Fruit fly (Drosophila melanogaster) whole organism, prepupa: ENCODE data around the gene hng2.
A peak's percentile ranks its signal among the peaks of the same experiment; 100 is the strongest.

ENCODE experiments used
- Blimp-1 ChIP-seq: fragments of 200-800 bp; sonication (Bioruptor generic); optimal IDR thresholded peaks from 3 replicates; lab custom pipeline; 2017; ENCODE audit warnings: missing biosample characterization, missing genetic modification characterization, mild to moderate bottlenecking, moderate library complexity, missing genetic modification reagents
- CG10631 ChIP-seq: fragments of 200-800 bp; sonication (Bioruptor generic); optimal IDR thresholded peaks from 2 replicates; lab custom pipeline; 2016; ENCODE audit warnings: missing biosample characterization, missing genetic modification characterization
- CG10669 ChIP-seq: fragments of 200-800 bp; sonication (Bioruptor generic); optimal IDR thresholded peaks from 3 replicates; lab custom pipeline; 2018; ENCODE audit warnings: missing biosample characterization, mild to moderate bottlenecking, missing genetic modification characterization, moderate library complexity
- CG11902 ChIP-seq: fragments of 200-800 bp; sonication (Bioruptor generic); optimal IDR thresholded peaks from 3 replicates; lab custom pipeline; 2016; ENCODE audit warnings: missing biosample characterization, missing genetic modification characterization
- CG15336 ChIP-seq: fragments of 200-800 bp; sonication (Bioruptor generic); IDR thresholded peaks from 2 replicates; pipeline ENCODE4 v1.3.6; 2022; ENCODE audit warnings: missing biosample characterization, missing genetic modification characterization
- CG1621 ChIP-seq: fragments of 200-800 bp; sonication (Bioruptor generic); optimal IDR thresholded peaks from 3 replicates; lab custom pipeline; 2018; ENCODE audit warnings: missing biosample characterization, mild to moderate bottlenecking, missing genetic modification characterization
- CG3032 ChIP-seq: fragments of 200-800 bp; optimal IDR thresholded peaks from 2 replicates; lab custom pipeline; 2019; ENCODE audit warnings: missing biosample characterization, mild to moderate bottlenecking, missing genetic modification characterization, moderate library complexity
- CG31627 ChIP-seq: fragments of 200-800 bp; sonication (Bioruptor generic); optimal IDR thresholded peaks from 3 replicates; lab custom pipeline; 2016; ENCODE audit warnings: missing biosample characterization, missing genetic modification characterization
- CG32006 ChIP-seq: fragments of 200-800 bp; sonication (Bioruptor generic); optimal IDR thresholded peaks from 3 replicates; lab custom pipeline; 2017; ENCODE audit warnings: missing biosample characterization, mild to moderate bottlenecking, missing genetic modification characterization
- CG3919 ChIP-seq: fragments of 200-800 bp; sonication (Bioruptor generic); optimal IDR thresholded peaks from 3 replicates; lab custom pipeline; 2016; ENCODE audit warnings: missing biosample characterization, missing genetic modification characterization
- CG6276 ChIP-seq: fragments of 200-800 bp; sonication (Bioruptor generic); optimal IDR thresholded peaks from 2 replicates; lab custom pipeline; 2017; ENCODE audit warnings: missing biosample characterization, mild to moderate bottlenecking, missing genetic modification characterization
- CG6792 ChIP-seq: fragments of 200-800 bp; sonication (Bioruptor generic); optimal IDR thresholded peaks from 3 replicates; lab custom pipeline; 2016; ENCODE audit warnings: missing biosample characterization, missing genetic modification characterization
- CG6808 ChIP-seq: fragments of 200-800 bp; sonication (Bioruptor generic); optimal IDR thresholded peaks from 3 replicates; lab custom pipeline; 2017; ENCODE audit warnings: missing biosample characterization, missing genetic modification characterization, mild to moderate bottlenecking, moderate library complexity, missing genetic modification reagents
- CG6854 ChIP-seq: fragments of 200-800 bp; sonication (Bioruptor generic); optimal IDR thresholded peaks from 2 replicates; lab custom pipeline; 2017; ENCODE audit warnings: missing biosample characterization, mild to moderate bottlenecking, missing genetic modification characterization
- CG8119 ChIP-seq: fragments of 200-800 bp; sonication (Bioruptor generic); IDR thresholded peaks from 3 replicates; pipeline ENCODE4 v1.3.6; 2022; ENCODE audit warnings: missing biosample characterization, missing genetic modification characterization
- CG8632 ChIP-seq: fragments of 200-800 bp; sonication (Bioruptor generic); optimal IDR thresholded peaks from 3 replicates; lab custom pipeline; 2016; ENCODE audit warnings: missing biosample characterization, missing genetic modification characterization
- Eip75B ChIP-seq: fragments of 200-800 bp; sonication (Bioruptor generic); optimal IDR thresholded peaks from 3 replicates; lab custom pipeline; 2016; ENCODE audit warnings: missing biosample characterization, missing genetic modification characterization
- Eip78C ChIP-seq: fragments of 200-800 bp; sonication (Bioruptor generic); peaks from one replicate; lab custom pipeline; 2016; ENCODE audit warnings: missing biosample characterization, missing genetic modification characterization
- Eip93F ChIP-seq: fragments of 200-800 bp; sonication (Bioruptor generic); optimal IDR thresholded peaks from 2 replicates; lab custom pipeline; 2016; ENCODE audit warnings: missing biosample characterization, mild to moderate bottlenecking, missing genetic modification characterization
- Gug ChIP-seq: fragments of 200-800 bp; sonication (Bioruptor generic); IDR thresholded peaks from 2 replicates; pipeline ENCODE4 v1.3.6; 2022; ENCODE audit warnings: missing biosample characterization, missing genetic modification characterization
- Hr4 ChIP-seq: fragments of 200-800 bp; sonication (Bioruptor generic); optimal IDR thresholded peaks from 3 replicates; lab custom pipeline; 2016; ENCODE audit warnings: missing biosample characterization, missing genetic modification characterization
- Met ChIP-seq: fragments of 200-800 bp; sonication (Bioruptor generic); optimal IDR thresholded peaks from 3 replicates; lab custom pipeline; 2016; ENCODE audit warnings: missing biosample characterization, missing genetic modification characterization
- achi ChIP-seq: fragments of 200-800 bp; sonication (Bioruptor generic); optimal IDR thresholded peaks from 3 replicates; lab custom pipeline; 2016; ENCODE audit warnings: missing biosample characterization, missing genetic modification characterization
- dac ChIP-seq: fragments of 200-800 bp; sonication (Bioruptor generic); optimal IDR thresholded peaks from 2 replicates; lab custom pipeline; 2017; ENCODE audit warnings: missing biosample characterization, mild to moderate bottlenecking, missing genetic modification characterization
- dsx ChIP-seq: fragments of 200-800 bp; optimal IDR thresholded peaks from 3 replicates; lab custom pipeline; 2019; ENCODE audit warnings: missing biosample characterization, mild to moderate bottlenecking, missing genetic modification characterization, moderate library complexity; ENCODE audit not compliant: poor library complexity, severe bottlenecking
- eg ChIP-seq: fragments of 200-800 bp; sonication (Bioruptor generic); IDR thresholded peaks from 3 replicates; pipeline ENCODE4 v1.3.6; 2022; ENCODE audit warnings: missing biosample characterization, missing genetic modification characterization
- fd59A ChIP-seq: fragments of 200-800 bp; sonication (Bioruptor generic); optimal IDR thresholded peaks from 2 replicates; lab custom pipeline; 2017; ENCODE audit warnings: missing biosample characterization, mild to moderate bottlenecking, missing genetic modification characterization, missing genetic modification reagents
- fkh ChIP-seq: fragments of 200-800 bp; sonication (Bioruptor generic); optimal IDR thresholded peaks from 3 replicates; lab custom pipeline; 2017; ENCODE audit warnings: missing biosample characterization, mild to moderate bottlenecking, missing genetic modification characterization, moderate library complexity
- pdm3 ChIP-seq: fragments of 200-800 bp; sonication (Bioruptor generic); optimal IDR thresholded peaks from 3 replicates; lab custom pipeline; 2016; ENCODE audit warnings: missing biosample characterization, missing genetic modification characterization
- spab ChIP-seq: fragments of 200-800 bp; sonication (Bioruptor generic); optimal IDR thresholded peaks from 2 replicates; lab custom pipeline; 2017; ENCODE audit warnings: missing biosample characterization, mild to moderate bottlenecking, missing genetic modification characterization, missing genetic modification reagents
- svp ChIP-seq: fragments of 200-800 bp; sonication (Bioruptor generic); peaks from one replicate; lab custom pipeline; 2016; ENCODE audit warnings: missing biosample characterization, missing genetic modification characterization

hng2 gene

DNA sequence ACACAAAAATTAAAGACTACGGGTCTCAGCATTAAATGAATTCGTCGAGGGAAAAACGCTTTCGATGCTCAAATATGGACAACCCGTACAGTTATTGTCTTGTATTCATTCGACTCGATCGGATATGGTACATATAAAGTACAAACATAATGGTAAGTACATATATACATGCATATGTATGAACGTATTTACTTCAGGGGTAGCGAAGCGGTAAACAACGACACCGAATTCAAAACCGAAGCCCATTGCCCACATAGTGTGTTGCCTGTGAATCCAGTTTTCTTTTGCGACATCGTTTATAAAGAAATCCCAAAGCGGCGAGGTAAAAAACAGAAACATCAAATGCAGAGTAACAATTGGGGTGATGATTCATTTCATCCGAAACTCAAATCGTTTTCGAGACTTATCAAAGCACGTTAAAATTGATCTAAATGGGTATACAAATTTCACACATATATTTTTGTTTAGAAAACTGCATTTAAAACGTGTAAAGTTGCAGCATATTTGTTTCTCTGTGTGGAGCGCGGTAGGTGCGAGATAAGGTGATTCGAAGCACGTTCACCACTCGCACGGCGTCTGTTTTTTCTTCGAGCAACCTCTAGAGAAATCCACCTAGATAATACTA lies 6.3 kb downstream of the hng2 start (continued):
- TF ChIP-seq Met (GFP tag; lab: Kevin White, UChicago) (peak; percentile 44), CG6276 (GFP tag; lab: Kevin White, UChicago) (peak; percentile 81), Blimp-1 (GFP tag; lab: Kevin White, UChicago) (no peak), pdm3 (GFP tag; lab: Kevin White, UChicago) (peak; percentile 88), CG31627 (GFP tag; lab: Kevin White, UChicago) (peak; percentile 57), CG6808 (GFP tag; lab: Kevin White, UChicago) (peak; percentile 72), CG15336 (GFP tag; lab: Robert Waterston, UW) (peak; percentile 93), Gug (peak; percentile 86), dac (GFP tag; lab: Kevin White, UChicago) (peak; percentile 87), CG8119 (GFP tag; lab: Robert Waterston, UW) (peak; percentile 93), dsx (GFP tag; lab: Kevin White, UChicago) (peak; percentile 72), Eip75B (GFP tag; lab: Kevin White, UChicago) (peak; percentile 77), CG3032 (tag; lab: Kevin White, UChicago) (peak; percentile 71), Eip93F (no peak), CG6792 (GFP tag; lab: Kevin White, UChicago) (peak; percentile 65), spab (GFP tag; lab: Kevin White, UChicago) (peak; percentile 74), Eip78C (peak; percentile 97), achi (GFP tag; lab: Kevin White, UChicago) (peak; percentile 86), svp (GFP tag; lab: Kevin White, UChicago) (peak; percentile 86), fd59A (GFP tag; lab: Kevin White, UChicago) (peak; percentile 69), Hr4 (peak; percentile 92), CG10631 (peak; percentile 80), CG10669 (peak; percentile 80), CG6854 (GFP tag; lab: Kevin White, UChicago) (no peak)

DNA sequence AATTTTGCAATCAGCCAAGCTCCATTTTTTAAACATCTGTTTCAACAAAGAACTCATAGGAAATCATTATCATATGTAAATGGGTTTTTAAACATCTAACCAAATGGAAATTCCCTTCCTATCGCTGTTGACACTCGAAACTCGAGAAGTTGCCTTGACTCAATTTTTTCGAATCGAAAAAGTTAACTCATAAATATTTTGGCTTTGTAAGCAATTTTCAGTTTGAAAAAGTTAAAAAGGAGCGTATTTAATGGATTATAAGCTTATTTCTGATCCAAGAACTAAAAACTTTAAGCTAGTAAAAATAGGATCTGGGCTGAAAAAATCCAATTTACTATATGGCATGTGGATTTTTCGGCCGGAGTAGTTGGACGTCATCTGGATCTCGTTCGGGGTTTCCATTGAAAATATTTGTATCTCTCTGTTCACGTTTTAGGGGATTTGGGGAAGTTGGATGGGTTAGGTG lies 7.1 kb downstream of the hng2 start, which contains the start of gene CG9837:
Gene CG9837 (minus strand): TSS at position 416 of the 466 bp plus-strand sequence.
- no peak for TF ChIP-seq CG10631
- TF ChIP-seq eg (GFP tag; lab: Robert Waterston, UW), result no peak
- peak; percentile 4 for TF ChIP-seq fkh (GFP tag; lab: Kevin White, UChicago)
- TF ChIP-seq fd59A (GFP tag; lab: Kevin White, UChicago), result no peak

DNA sequence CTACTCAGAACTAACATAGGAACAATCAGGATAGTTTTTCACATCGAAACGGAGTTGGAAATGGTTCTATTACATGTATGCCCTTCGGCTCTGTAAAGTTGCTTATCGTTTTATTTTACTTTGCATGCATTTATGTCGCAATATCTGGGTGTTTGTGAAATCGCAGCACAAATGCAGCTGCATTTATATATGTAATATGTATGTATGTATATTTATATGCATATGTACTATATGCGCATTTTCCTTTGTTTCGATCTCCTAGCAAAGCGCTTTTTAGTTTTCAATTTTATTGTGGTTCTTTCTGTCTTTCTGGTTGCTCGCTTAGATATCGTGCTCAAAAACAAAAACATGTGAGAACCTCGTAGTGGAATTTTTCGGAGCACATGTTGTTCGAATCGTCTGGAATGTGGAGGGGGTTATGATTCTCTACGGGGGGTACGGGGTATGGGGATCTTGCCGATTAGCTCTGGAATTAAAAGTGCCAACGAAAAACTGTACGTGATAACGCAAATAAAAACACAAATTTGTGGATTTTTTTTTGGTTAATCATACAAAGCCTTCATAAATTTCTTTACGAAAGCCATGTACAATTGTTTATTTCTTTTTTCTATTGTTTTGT lies 8.0 kb downstream of the hng2 start:
- TF ChIP-seq CG3919 (GFP tag; lab: Kevin White, UChicago), result no peak
- TF ChIP-seq Eip78C, result no peak
- peak; percentile 16 for TF ChIP-seq CG6808 (GFP tag; lab: Kevin White, UChicago)
- peak; percentile 55 for TF ChIP-seq fkh (GFP tag; lab: Kevin White, UChicago)

DNA sequence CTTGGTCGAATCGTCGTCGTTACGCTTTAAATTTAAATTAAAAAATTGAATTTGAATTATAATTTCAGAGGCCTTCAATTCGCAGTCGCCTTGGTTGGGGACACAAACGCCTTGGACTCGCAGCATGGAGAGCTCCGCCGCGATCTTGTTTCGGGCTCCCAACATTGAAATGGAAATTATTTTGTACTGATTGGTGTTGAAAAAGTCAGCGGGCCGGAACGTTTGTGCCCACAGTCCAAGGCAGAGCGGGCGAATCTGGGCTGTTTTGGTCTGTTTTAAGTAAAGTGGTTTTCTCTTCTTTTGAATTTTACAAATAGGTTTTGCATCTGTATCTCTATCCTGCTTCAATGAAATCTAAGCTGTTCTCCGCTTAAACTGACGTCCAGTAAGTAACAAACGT lies 9.0 kb downstream of the hng2 start:
- TF ChIP-seq CG8632, result no peak
- no peak for TF ChIP-seq CG11902 (GFP tag; lab: Kevin White, UChicago)
- TF ChIP-seq CG6808 (GFP tag; lab: Kevin White, UChicago), result peak; percentile 4
- TF ChIP-seq Gug, result no peak
- TF ChIP-seq CG1621, result no peak
- no peak for TF ChIP-seq dsx (GFP tag; lab: Kevin White, UChicago)
- TF ChIP-seq, all 60 proteins: peak for 1

DNA sequence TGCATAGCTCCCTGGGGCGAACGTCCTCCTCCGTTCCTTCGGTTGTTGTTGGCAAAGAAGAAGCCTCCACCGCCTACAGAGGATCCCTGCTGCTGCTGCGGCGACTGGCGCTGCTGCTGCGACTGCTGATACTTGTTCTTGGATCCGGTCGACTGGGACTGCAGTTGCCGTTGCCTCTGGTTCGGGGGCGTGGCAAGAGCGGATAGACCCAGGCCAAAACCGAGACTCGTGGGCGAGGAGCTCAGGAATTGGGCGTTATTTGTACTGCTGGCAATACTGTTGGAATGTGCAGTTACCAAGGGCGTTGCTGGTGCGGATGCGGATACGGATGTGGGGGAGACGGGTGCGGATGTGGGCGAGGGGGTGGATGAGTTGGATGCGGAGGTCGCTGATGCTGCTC lies 12.1 kb downstream of the hng2 start:
- 0 out of 3 replicates have a peak, but pooled peaks have one; percentile 21 for TF ChIP-seq eg (GFP tag; lab: Robert Waterston, UW)
- no peak for TF ChIP-seq CG32006 (GFP tag; lab: Kevin White, UChicago)
